Worm (Caenorhabditis elegans): ENCODE data around the gene mdt-29.

mdt-29 gene

ce11 chrIII:13771145-13771544 is 1.8 kb upstream of the mdt-29 start, which contains the start of the genes cyk-4 and pdr-1 (continued):
- TF ChIP-seq unc-39 (tag; optimal IDR thresholded peaks at IDR 0.05) = no peak
- TF ChIP-seq ceh-44 (GFP tag; IDR thresholded peaks at IDR 0.05) = no peak
- TF ChIP-seq skn-1 (tag; optimal IDR thresholded peaks at IDR 0.05) = no peak
- no peak for TF ChIP-seq ztf-11 (tag; optimal IDR thresholded peaks at IDR 0.05)
- no peak for TF ChIP-seq ZK546.5 (tag; optimal IDR thresholded peaks at IDR 0.05)
- TF ChIP-seq F49E8.2 (tag; optimal IDR thresholded peaks at IDR 0.05; ENCODE audit: borderline replicate concordance) = no peak
- TF ChIP-seq zfp-3 (GFP tag; conservative IDR thresholded peaks at IDR 0.05) = no peak
- no peak for TF ChIP-seq ceh-82 (tag; optimal IDR thresholded peaks at IDR 0.05)
- no peak for TF ChIP-seq Y75B8A.6 (GFP tag; IDR thresholded peaks at IDR 0.05)
- no peak for TF ChIP-seq nhr-25 (tag; optimal IDR thresholded peaks at IDR 0.05; ENCODE audit: borderline replicate concordance, insufficient read depth)
- no peak for TF ChIP-seq rbr-2 (tag; optimal IDR thresholded peaks at IDR 0.05)
- TF ChIP-seq ceh-20 (GFP tag; IDR thresholded peaks at IDR 0.05) = no peak
- no peak for TF ChIP-seq hif-1 (tag; optimal IDR thresholded peaks at IDR 0.05)
- no peak for TF ChIP-seq lir-3 (tag; optimal IDR thresholded peaks at IDR 0.05)
- TF ChIP-seq hmg-1.1 (GFP tag; IDR thresholded peaks at IDR 0.05) = no peak; the same call in 1 of the 2 replicates
- no peak for TF ChIP-seq arid-1 (GFP tag; conservative IDR thresholded peaks at IDR 0.05)
- TF ChIP-seq duxl-1 (tag; optimal IDR thresholded peaks at IDR 0.05; ENCODE audit: poor library complexity) = no peak
- TF ChIP-seq nhr-102 (tag; optimal IDR thresholded peaks at IDR 0.05) = no peak
- TF ChIP-seq ZK337.2 (GFP tag; IDR thresholded peaks at IDR 0.05) = no peak
- no peak for TF ChIP-seq dmd-6 (GFP tag; IDR thresholded peaks at IDR 0.05)
- TF ChIP-seq ctbp-1 (GFP tag; IDR thresholded peaks at IDR 0.05) = no peak
- TF ChIP-seq nhr-111 (GFP tag; optimal IDR thresholded peaks at IDR 0.05) = no peak
- TF ChIP-seq ceh-28 (tag; optimal IDR thresholded peaks at IDR 0.05) = no peak
- TF ChIP-seq ces-1 (GFP tag; optimal IDR thresholded peaks at IDR 0.05) = no peak
- no peak for TF ChIP-seq set-16 (GFP tag; IDR thresholded peaks at IDR 0.05)
- TF ChIP-seq fkh-10 (GFP tag; optimal IDR thresholded peaks at IDR 0.05) = no peak
- TF ChIP-seq ama-1 (optimal IDR thresholded peaks at IDR 0.05) = no peak

ce11 chrIII:13778816-13779215 is 5.8 kb downstream of the mdt-29 start:
- TF ChIP-seq dmd-6 (GFP tag; IDR thresholded peaks at IDR 0.05) = no peak
- TF ChIP-seq mdl-1 (tag; optimal IDR thresholded peaks at IDR 0.05) = peak in 1 of 2 experiments; percentile 32
- no peak for TF ChIP-seq spr-1 (tag; optimal IDR thresholded peaks at IDR 0.05)

- TF ChIP-seq mes-2 (tag; optimal IDR thresholded peaks at IDR 0.05; ENCODE audit: poor library complexity, severe bottlenecking) = peak; percentile 39
- TF ChIP-seq ceh-20 (GFP tag; IDR thresholded peaks at IDR 0.05) = no peak
- peak in 1 of 2 experiments; percentile 95 for TF ChIP-seq unc-62 (GFP tag; optimal IDR thresholded peaks at IDR 0.05 in 1 of 2)
- no peak for TF ChIP-seq unc-62 (tag; optimal IDR thresholded peaks at IDR 0.05)
- TF ChIP-seq ztf-11 (tag; optimal IDR thresholded peaks at IDR 0.05) = no peak
Observed at ce11 chrIII:13779360-13780093, 6.6 kb downstream of the mdt-29 start.

ce11 chrIII:13780199-13780706 is 7.3 kb downstream of the mdt-29 start, which contains the start of gene pot-3:
TSS of gene pot-3 (plus strand) at chrIII:13780215.
- no peak for TF ChIP-seq php-3 (GFP tag; IDR thresholded peaks at IDR 0.05)
- no peak for TF ChIP-seq spr-3 (GFP tag; optimal IDR thresholded peaks at IDR 0.05)
- TF ChIP-seq cey-2 (tag; optimal IDR thresholded peaks at IDR 0.05; ENCODE audit: borderline replicate concordance, insufficient read depth) = no peak
- peak; percentile 47 for TF ChIP-seq duxl-1 (tag; optimal IDR thresholded peaks at IDR 0.05; ENCODE audit: poor library complexity)
- TF ChIP-seq unc-62 (GFP tag; optimal IDR thresholded peaks at IDR 0.05 in 1 of 2) = peak in 1 of 2 experiments; percentile 79
- no peak for TF ChIP-seq unc-62 (tag; optimal IDR thresholded peaks at IDR 0.05)
- no peak for TF ChIP-seq F49E8.2 (tag; optimal IDR thresholded peaks at IDR 0.05; ENCODE audit: borderline replicate concordance)
- no peak for TF ChIP-seq aly-2 (tag; optimal IDR thresholded peaks at IDR 0.05)
- peak; percentile 45 for TF ChIP-seq mes-2 (tag; optimal IDR thresholded peaks at IDR 0.05; ENCODE audit: poor library complexity, severe bottlenecking)
- TF ChIP-seq egl-27 (tag; optimal IDR thresholded peaks at IDR 0.05) = no peak
- no peak for TF ChIP-seq lin-29 (GFP tag; IDR thresholded peaks at IDR 0.05)
- no peak for TF ChIP-seq ctbp-1 (GFP tag; IDR thresholded peaks at IDR 0.05)
